Worm (Caenorhabditis elegans) whole organism, L4/young adult: ENCODE data around the gene W09G12.10.

Source experiments
- W03F9.2 ChIP-seq: fragments of 150-350 bp; optimal IDR thresholded peaks from 2 replicates; lab custom pipeline; 2014; ENCODE audit warnings: missing biosample characterization, missing genetic modification characterization
- dao-5 ChIP-seq: sonication (generic microtip); optimal IDR thresholded peaks from 2 replicates; lab custom pipeline; 2016; ENCODE audit warnings: missing genotype, missing genetic modification characterization, moderate library complexity, missing compliant biosample characterization
- him-1 ChIP-seq: sonication (generic microtip); optimal IDR thresholded peaks from 2 replicates; lab custom pipeline; 2016; ENCODE audit warnings: missing genotype, missing genetic modification reagents, missing genetic modification characterization, missing compliant biosample characterization

ce11 chrIV:1213192-1213591 lies 7.9 kb downstream of the W09G12.10 start:
- TF ChIP-seq dao-5 (tag; lab: Kevin White, UChicago) (no peak), him-1 (tag; lab: Kevin White, UChicago) (no peak), W03F9.2 (tag; lab: Kevin White, UChicago) (no peak)
